Fruit fly (Drosophila melanogaster): ENCODE results near the gene Lgr4.
A peak's percentile ranks its signal among the peaks of the same experiment; 100 is the strongest.

Lgr4 gene

DNA sequence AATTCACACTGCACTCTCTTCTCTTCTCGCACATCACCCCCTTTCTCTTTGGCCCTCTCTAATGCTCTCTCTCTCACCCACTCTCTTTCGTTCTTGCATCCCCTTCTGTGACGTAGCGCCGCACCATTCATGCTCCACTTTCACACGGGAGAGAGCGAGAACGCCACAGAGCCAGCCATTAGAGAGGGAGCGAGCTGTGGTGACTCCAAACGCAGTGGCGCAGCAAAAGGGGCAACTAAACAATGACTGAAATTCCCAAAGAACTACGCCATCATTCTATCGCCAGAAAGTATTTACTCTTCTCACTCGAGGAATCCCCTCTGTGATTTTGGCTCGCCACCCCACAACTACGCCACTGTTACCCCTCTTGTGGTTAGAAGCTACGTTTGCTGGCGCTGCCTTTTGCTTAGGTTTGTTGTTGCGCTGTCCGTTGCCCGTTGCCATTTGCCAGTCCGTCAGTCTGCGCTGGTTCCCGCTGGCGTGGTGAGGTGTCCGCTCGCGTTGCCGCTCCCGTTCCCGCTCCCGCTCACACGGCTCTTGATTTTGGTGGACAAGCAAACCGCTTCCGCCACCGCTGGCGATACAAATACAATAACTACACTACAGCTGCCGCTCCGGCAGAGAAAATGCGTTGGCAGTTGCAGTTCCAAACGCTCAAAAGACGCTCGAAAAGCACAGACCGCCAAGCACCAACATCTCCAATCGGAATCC, 57.7 kb downstream of the Lgr4 start (continued):
- TF ChIP-seq BtbVII (GFP tag; optimal IDR thresholded peaks at IDR 0.05) (peak; percentile 99), HLH4C (GFP tag; IDR thresholded peaks at IDR 0.05; ENCODE audit: partially characterized antibody) (peak; percentile 16; the same call in 1 of the 3 replicates), CG15479 (GFP tag; optimal IDR thresholded peaks at IDR 0.05) (no peak), sens-2 (GFP tag; IDR thresholded peaks at IDR 0.05) (peak; percentile 98), tin (GFP tag; optimal IDR thresholded peaks at IDR 0.05) (peak; percentile 99), CG13123 (GFP tag; optimal IDR thresholded peaks at IDR 0.05) (peak; percentile 98), CG8388 (GFP tag; optimal IDR thresholded peaks at IDR 0.05) (peak; percentile 95), CG1792 (GFP tag; optimal IDR thresholded peaks at IDR 0.05) (peak; percentile 99), Xrp1 (GFP tag; IDR thresholded peaks at IDR 0.05) (peak; percentile 99), ken (GFP tag; IDR thresholded peaks at IDR 0.05) (peak; percentile 99), CG10979 (tag; optimal IDR thresholded peaks at IDR 0.05) (peak; percentile 97), CG8281 (tag; optimal IDR thresholded peaks at IDR 0.05) (peak; percentile 92), pzg (GFP tag; optimal IDR thresholded peaks at IDR 0.05) (peak; percentile 63), CG2129 (GFP tag; IDR thresholded peaks at IDR 0.05; ENCODE audit: partially characterized antibody) (no peak), CG10959 (GFP tag; IDR thresholded peaks at IDR 0.05) (peak; percentile 98), CG9797 (GFP tag; optimal IDR thresholded peaks at IDR 0.05) (peak; percentile 70), H15 (GFP tag; IDR thresholded peaks at IDR 0.05) (peak; percentile 99), CG17568 (GFP tag; optimal IDR thresholded peaks at IDR 0.05) (peak; percentile 96), dm (GFP tag; optimal IDR thresholded peaks at IDR 0.05) (peak; percentile 98), Atf-2 (GFP tag; optimal IDR thresholded peaks at IDR 0.05) (peak; percentile 98), Nf-YB (GFP tag; optimal IDR thresholded peaks at IDR 0.05) (peak; percentile 87), Adf1 (GFP tag; IDR thresholded peaks at IDR 0.05) (peak; percentile 94), eyg (GFP tag; optimal IDR thresholded peaks at IDR 0.05) (peak; percentile 98), CG10209 (GFP tag; optimal IDR thresholded peaks at IDR 0.05) (peak; percentile 99), CG16779 (GFP tag; IDR thresholded peaks at IDR 0.05) (peak; percentile 99), crol (GFP tag; IDR thresholded peaks at IDR 0.05) (peak; percentile 91), insv (GFP tag; optimal IDR thresholded peaks at IDR 0.05) (peak in 1 of 2 experiments; percentile 78), ATbp (GFP tag; optimal IDR thresholded peaks at IDR 0.05) (peak; percentile 99), H2.0 (GFP tag; IDR thresholded peaks at IDR 0.05) (peak; percentile 99), kay (GFP tag; optimal IDR thresholded peaks at IDR 0.05) (peak; percentile 99), Eip74EF (GFP tag; optimal IDR thresholded peaks at IDR 0.05) (peak in 1 of 2 experiments; percentile 95), CG5180 (GFP tag; optimal IDR thresholded peaks at IDR 0.05) (peak; percentile 93), hb (GFP tag; IDR thresholded peaks at IDR 0.05; ENCODE audit: partially characterized antibody) (0 out of 3 replicates have a peak, but pooled peaks have one; percentile 50), CG3281 (GFP tag; optimal IDR thresholded peaks at IDR 0.05) (peak; percentile 98), bcd (GFP tag; optimal IDR thresholded peaks at IDR 0.05) (peak; percentile 99), CG14860 (GFP tag; IDR thresholded peaks at IDR 0.05; ENCODE audit: partially characterized antibody) (0 out of 3 replicates have a peak, but pooled peaks have one; percentile 42), gsb (GFP tag; IDR thresholded peaks at IDR 0.05) (peak; percentile 99), chinmo (GFP tag; IDR thresholded peaks at IDR 0.05; ENCODE audit: partially characterized antibody) (peak; percentile 88; the same call in 3 of the 4 replicates), CG9215 (GFP tag; IDR thresholded peaks at IDR 0.05) (peak; percentile 98), Six4 (GFP tag; optimal IDR thresholded peaks at IDR 0.05) (peak; percentile 99), CG10565 (GFP tag; optimal IDR thresholded peaks at IDR 0.05) (peak; percentile 93), slbo (GFP tag; IDR thresholded peaks at IDR 0.05) (peak; percentile 100), Med (GFP tag) (peak; percentile 100), CG4820 (GFP tag; optimal IDR thresholded peaks at IDR 0.05) (peak; percentile 98), gcm (GFP tag; optimal IDR thresholded peaks at IDR 0.05) (peak; percentile 97), sc (optimal IDR thresholded peaks at IDR 0.05) (no peak), sc (GFP tag; optimal IDR thresholded peaks at IDR 0.05) (peak; percentile 94), CG10274 (GFP tag; optimal IDR thresholded peaks at IDR 0.05) (peak; percentile 96)

All from whole organism, embryonic.